Worm (Caenorhabditis elegans) whole organism, midembryonic: Measurements from ENCODE around the gene Y71H2B.2.

Experiments
- T22C8.4 ChIP-seq: fragments of 200-800 bp; sonication (Bioruptor generic); IDR thresholded peaks from 2 replicates; pipeline ENCODE4 v1.3.6; 2022; ENCODE audit warnings: missing genetic modification characterization, missing compliant biosample characterization
- cog-1 ChIP-seq: sonication (generic microtip); optimal IDR thresholded peaks from 2 replicates; lab custom pipeline; 2016; ENCODE audit warnings: missing genetic modification characterization, missing compliant biosample characterization
- flt-1 ChIP-seq: fragments of 200-800 bp; sonication (Bioruptor generic); IDR thresholded peaks from 2 replicates; pipeline ENCODE4 v1.3.6; 2022; ENCODE audit warnings: missing genetic modification characterization, missing compliant biosample characterization
- klf-2 ChIP-seq: fragments of 200-800 bp; sonication (Bioruptor generic); conservative IDR thresholded peaks from 2 replicates; pipeline ENCODE4 v1.3.6; 2022; ENCODE audit warnings: missing genetic modification reagents, missing genetic modification characterization, missing compliant biosample characterization
- med-1 ChIP-seq: sonication (generic microtip); optimal IDR thresholded peaks from 2 replicates; lab custom pipeline; 2017; ENCODE audit warnings: missing genetic modification characterization, mild to moderate bottlenecking, missing compliant biosample characterization, antibody characterized with exemption, missing genetic modification reagents; ENCODE audit not compliant: insufficient read depth
- ref-1 ChIP-seq: fragments of 200-800 bp; sonication (Bioruptor generic); conservative IDR thresholded peaks from 2 replicates; pipeline ENCODE4 v1.3.6; 2022; ENCODE audit warnings: missing genetic modification reagents, missing genetic modification characterization, missing compliant biosample characterization
- tab-1 ChIP-seq: fragments of 200-800 bp; sonication (Bioruptor generic); IDR thresholded peaks from 2 replicates; pipeline ENCODE4 v1.3.6; 2022; ENCODE audit warnings: missing genetic modification characterization, missing compliant biosample characterization
- ztf-23 ChIP-seq: fragments of 200-800 bp; sonication (Bioruptor generic); IDR thresholded peaks from 2 replicates; pipeline ENCODE4 v1.3.6; 2022; ENCODE audit warnings: missing genetic modification reagents, missing genetic modification characterization, missing compliant biosample characterization
- ztf-29 ChIP-seq: fragments of 200-800 bp; sonication (Bioruptor generic); IDR thresholded peaks from 2 replicates; pipeline ENCODE4 v1.3.6; 2022; ENCODE audit warnings: missing genetic modification reagents, missing genetic modification characterization, missing compliant biosample characterization

The Y71H2B.2 gene

DNA sequence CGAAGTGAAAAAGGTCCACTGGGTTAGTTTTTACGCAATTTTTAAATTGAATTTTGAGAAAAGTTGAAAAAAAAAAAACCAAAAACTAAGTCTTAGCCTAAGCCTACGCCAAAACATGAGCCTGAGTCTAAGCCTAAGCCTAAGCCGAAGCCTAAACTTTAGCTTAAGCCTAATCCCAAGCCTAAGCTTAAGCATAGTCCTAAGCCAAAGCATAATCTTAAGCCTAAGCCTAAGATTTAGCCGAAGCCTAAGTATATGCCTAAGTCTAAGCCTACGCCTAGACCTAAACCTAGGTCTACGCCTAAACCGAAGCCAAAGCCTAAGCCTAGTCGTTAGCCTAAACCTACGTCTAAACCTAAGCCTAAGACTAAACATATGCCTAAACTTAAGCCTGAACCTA, 18.7 kb downstream of the Y71H2B.2 start:
- TF ChIP-seq tab-1 (GFP tag; lab: Robert Waterston, UW) (no peak), cog-1 (tag; lab: Kevin White, UChicago) (no peak), ref-1 (no peak), T22C8.4 (no peak), klf-2 (GFP tag; lab: Robert Waterston, UW) (no peak), ztf-29 (GFP tag; lab: Robert Waterston, UW) (no peak), med-1 (no peak)

DNA sequence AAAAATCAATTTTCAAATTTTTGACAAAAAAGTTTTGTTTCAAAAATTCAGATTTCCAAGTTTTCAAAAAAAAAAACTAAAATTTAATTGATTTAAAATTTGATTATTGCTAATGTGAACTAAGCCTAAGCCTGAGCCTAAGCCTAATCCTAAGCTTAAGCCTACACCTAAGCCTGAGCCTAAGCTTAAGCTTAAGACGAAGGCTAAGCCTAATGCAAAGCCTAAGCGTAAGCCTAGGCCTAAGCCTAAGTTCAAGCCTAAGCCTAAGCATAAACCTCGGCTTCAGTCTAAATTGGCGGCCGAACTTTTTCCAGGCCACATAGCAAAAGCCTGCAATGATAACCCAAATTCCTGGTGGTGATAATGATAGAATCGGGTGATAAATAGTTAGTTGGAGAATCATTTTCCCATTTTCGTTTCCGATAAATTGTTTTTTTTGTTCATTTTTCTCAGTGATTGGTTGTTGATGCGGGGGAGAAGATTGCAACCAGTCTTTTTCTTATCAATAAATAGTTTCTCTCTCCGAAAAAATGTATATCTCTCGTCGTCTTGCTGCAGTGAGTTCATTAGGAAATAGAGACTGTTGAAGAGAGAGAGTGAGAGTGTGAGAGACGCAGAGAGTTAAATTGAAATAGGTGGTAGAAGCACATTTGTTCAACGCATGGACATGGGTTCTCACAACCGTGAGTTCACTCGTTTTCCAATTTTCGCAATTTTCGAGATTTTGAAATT, 24.4 kb downstream of the Y71H2B.2 start:
- TF ChIP-seq med-1: no peak
- peak; percentile 72; the same call in 1 of the 2 replicates for TF ChIP-seq ztf-29 (GFP tag; lab: Robert Waterston, UW)

DNA sequence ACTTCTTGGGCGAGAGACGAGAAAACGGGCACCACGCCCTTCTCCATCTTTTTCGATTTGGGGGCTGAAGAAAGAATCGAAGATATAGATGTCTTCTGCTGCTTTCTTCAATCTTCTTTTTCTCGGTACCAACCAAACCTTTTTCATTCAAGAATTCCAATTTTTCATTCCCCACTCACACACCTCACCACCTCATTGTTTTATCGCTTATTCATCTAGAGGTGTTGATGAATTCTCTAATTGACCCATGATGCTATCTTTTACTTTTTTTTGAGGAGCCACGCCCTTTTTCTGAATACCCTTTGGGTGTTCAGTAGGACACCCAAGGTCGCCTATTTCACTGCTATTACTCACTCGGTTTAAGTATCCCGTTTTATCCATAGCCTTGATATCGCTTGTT, 28.5 kb downstream of the Y71H2B.2 start:
- TF ChIP-seq tab-1 (GFP tag; lab: Robert Waterston, UW) (no peak), T22C8.4 (no peak), klf-2 (GFP tag; lab: Robert Waterston, UW) (no peak), flt-1 (GFP tag; lab: Robert Waterston, UW) (no peak), ztf-29 (GFP tag; lab: Robert Waterston, UW) (no peak), med-1 (no peak), cog-1 (tag; lab: Kevin White, UChicago) (no peak), ztf-23 (GFP tag; lab: Robert Waterston, UW) (no peak), ref-1 (no peak)

DNA sequence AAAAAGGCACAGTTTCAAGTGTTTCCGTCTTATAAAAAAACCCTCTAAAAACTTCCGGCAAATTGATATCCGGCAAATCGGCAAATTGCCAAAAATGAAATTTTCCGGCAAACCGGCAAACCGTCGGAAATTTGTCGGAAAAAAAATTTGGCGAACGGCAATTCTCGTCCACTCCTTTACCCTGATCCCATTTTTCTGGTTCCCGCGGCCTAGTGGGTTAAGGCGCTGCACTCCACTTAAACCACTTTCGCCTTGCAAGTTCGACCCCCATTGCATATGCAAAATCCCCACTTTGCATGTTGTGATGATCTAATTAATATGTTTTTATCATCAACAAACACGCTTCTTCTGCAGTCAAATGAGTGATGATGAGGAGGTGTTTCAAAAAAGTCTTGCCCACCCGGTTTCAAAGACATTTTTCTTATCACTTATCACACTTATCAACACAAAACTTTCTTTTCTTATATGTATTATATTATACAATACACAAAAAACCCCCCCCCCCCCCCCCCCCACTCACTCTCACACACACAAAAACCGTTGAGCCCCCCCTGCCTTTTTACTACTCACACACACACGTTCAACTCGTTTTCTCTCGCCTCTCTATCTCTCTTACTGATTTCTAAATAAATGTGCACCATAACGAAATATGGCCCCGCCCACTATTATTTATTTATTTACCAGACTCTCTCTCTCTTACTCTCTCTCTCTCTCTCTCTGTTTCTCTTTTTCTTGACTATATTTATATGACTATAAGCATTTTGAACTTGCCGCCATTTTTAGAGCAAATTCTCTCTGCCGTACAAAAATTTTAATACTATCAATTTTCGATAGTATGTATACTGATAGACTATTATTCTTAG, 30.0 kb downstream of the Y71H2B.2 start:
- TF ChIP-seq cog-1 (tag; lab: Kevin White, UChicago): no peak
- TF ChIP-seq tab-1 (GFP tag; lab: Robert Waterston, UW): no peak
- no peak for TF ChIP-seq med-1
- no peak for TF ChIP-seq klf-2 (GFP tag; lab: Robert Waterston, UW)
- no peak for TF ChIP-seq T22C8.4
- no peak for TF ChIP-seq ref-1
- TF ChIP-seq ztf-23 (GFP tag; lab: Robert Waterston, UW): no peak
- TF ChIP-seq ztf-29 (GFP tag; lab: Robert Waterston, UW): no peak
- TF ChIP-seq flt-1 (GFP tag; lab: Robert Waterston, UW): no peak

DNA sequence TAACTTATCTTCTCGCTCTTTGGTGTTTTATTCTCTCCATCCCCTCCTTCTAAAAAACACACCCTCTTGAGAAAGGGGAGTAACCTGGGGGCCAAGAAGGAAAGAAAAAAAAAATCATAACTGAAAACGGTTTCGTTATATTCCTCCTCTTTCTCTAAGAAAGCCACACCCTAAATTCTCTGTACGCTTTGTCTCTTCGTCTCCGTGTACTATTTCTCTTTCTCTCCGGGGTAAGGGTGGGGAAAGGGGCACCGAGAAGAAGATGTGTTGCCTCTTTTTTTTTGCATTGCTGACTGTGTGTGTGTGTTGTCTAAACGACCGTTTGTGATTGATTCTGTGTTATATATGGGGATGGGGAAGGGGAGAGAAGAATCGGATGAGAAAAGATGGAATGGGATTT, 33.2 kb downstream of the Y71H2B.2 start:
- TF ChIP-seq tab-1 (GFP tag; lab: Robert Waterston, UW): no peak
- TF ChIP-seq T22C8.4: no peak
- TF ChIP-seq ref-1: 0 out of 2 replicates have a peak, but pooled peaks have one; percentile 21
- no peak for TF ChIP-seq klf-2 (GFP tag; lab: Robert Waterston, UW)

DNA sequence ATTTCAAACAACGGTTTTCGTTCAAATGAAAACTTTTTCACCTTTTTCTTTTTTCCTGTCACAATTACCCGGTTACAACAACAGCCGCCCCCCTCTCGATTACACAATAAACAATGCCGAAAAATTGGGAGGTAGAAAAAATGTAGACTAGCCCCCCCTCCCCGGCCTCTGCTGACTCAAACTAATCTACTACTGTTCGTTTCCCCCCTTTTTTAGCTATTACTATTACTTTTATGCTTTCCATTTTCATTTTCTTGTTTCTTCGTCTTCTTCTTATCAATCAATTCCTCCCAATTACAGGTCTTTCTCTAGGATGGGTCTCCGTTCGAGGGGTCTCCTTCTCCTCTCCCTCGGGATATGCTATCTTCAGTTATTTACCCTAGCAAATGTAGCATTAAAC, 34.8 kb downstream of the Y71H2B.2 start, which contains the start of gene let-805:
Gene let-805 (plus strand): TSS at position 301 of the 400 bp plus-strand sequence.
- no peak for TF ChIP-seq flt-1 (GFP tag; lab: Robert Waterston, UW)
- no peak for TF ChIP-seq klf-2 (GFP tag; lab: Robert Waterston, UW)
- no peak for TF ChIP-seq T22C8.4
- no peak for TF ChIP-seq med-1
- TF ChIP-seq cog-1 (tag; lab: Kevin White, UChicago): no peak
- no peak for TF ChIP-seq ztf-29 (GFP tag; lab: Robert Waterston, UW)
- TF ChIP-seq ref-1: no peak
- no peak for TF ChIP-seq ztf-23 (GFP tag; lab: Robert Waterston, UW)
- no peak for TF ChIP-seq tab-1 (GFP tag; lab: Robert Waterston, UW)

DNA sequence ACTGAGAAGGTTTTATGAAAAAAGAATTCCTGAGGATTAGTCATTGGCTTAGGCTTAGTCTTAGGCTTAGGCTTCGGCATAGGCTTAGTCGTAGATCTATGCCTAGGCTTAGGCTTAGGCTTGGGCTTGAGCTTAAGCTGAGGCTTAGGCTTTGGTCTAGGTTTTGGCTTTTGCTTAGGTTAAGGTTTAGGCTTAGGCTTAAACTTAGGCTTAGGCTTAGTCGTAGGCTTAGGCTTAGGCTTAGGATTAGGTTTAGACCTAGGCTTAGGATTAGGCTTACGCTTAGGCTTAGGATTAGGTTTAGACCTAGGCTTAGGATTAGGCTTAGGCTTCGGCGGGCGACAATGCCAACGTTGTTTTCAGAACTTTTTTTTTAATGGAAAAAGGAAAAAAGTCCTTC, 52.5 kb downstream of the Y71H2B.2 start:
- TF ChIP-seq ztf-23 (GFP tag; lab: Robert Waterston, UW) (no peak), cog-1 (tag; lab: Kevin White, UChicago) (no peak), med-1 (no peak), flt-1 (GFP tag; lab: Robert Waterston, UW) (no peak), T22C8.4 (no peak), ztf-29 (GFP tag; lab: Robert Waterston, UW) (peak; percentile 62; the same call in 1 of the 2 replicates), tab-1 (GFP tag; lab: Robert Waterston, UW) (0 out of 2 replicates have a peak, but pooled peaks have one; percentile 60)

DNA sequence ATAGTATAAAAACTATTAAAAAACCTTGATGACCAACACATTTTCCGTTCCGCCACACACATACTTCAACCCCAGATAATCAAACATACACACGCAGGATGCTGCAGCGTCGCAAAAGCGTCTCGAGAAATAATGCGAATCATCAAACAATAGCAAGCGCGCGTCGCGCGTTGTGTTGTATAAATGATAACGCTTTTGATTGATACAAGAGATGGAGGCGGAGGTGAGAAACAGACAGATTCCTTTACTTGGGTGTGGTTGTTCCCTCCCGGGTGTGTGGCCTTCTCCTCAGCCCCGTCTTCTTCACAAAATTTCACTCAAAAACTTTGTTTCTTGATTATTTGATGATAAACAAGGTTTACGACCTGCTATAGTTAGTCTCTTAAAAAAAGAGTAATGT, 53.1 kb downstream of the Y71H2B.2 start:
- TF ChIP-seq ztf-23 (GFP tag; lab: Robert Waterston, UW) (no peak), cog-1 (tag; lab: Kevin White, UChicago) (no peak), tab-1 (GFP tag; lab: Robert Waterston, UW) (no peak), ztf-29 (GFP tag; lab: Robert Waterston, UW) (no peak), flt-1 (GFP tag; lab: Robert Waterston, UW) (no peak), med-1 (no peak), ref-1 (no peak), T22C8.4 (no peak), klf-2 (GFP tag; lab: Robert Waterston, UW) (no peak)
